Worm (Caenorhabditis elegans) whole organism, L4 larva: ENCODE data around the gene egl-46.
A peak's percentile ranks its signal among the peaks of the same experiment; 100 is the strongest.

Experiments
- D1046.2 ChIP-seq: fragments of 200-800 bp; sonication (Bioruptor generic); IDR thresholded peaks from 2 replicates; pipeline ENCODE4 v1.3.6; 2022; ENCODE audit warnings: missing genetic modification characterization, missing compliant biosample characterization
- F10B5.3 ChIP-seq: sonication (generic microtip); optimal IDR thresholded peaks from 2 replicates; lab custom pipeline; 2016; ENCODE audit warnings: mild to moderate bottlenecking, missing genetic modification characterization, missing compliant biosample characterization
- F37D6.2 ChIP-seq: sonication (generic microtip); optimal IDR thresholded peaks from 2 replicates; lab custom pipeline; 2016; ENCODE audit warnings: mild to moderate bottlenecking, missing genetic modification characterization, missing compliant biosample characterization
- F44E2.7 ChIP-seq: fragments of 200-800 bp; sonication (Bioruptor generic); IDR thresholded peaks from 2 replicates; pipeline ENCODE4 v2.1.2; 2022; ENCODE audit warnings: missing genetic modification characterization, missing compliant biosample characterization
- F49E8.2 ChIP-seq: sonication (generic microtip); optimal IDR thresholded peaks from 2 replicates; lab custom pipeline; 2016; ENCODE audit warnings: missing compliant biosample characterization, mild to moderate bottlenecking, missing genetic modification characterization, borderline replicate concordance
- Y5F2A.4 ChIP-seq: fragments of 200-800 bp; sonication (Bioruptor generic); optimal IDR thresholded peaks from 2 replicates; lab custom pipeline; 2018; ENCODE audit warnings: mild to moderate bottlenecking, missing genetic modification characterization, missing compliant biosample characterization
- ZK337.2 ChIP-seq: fragments of 200-800 bp; sonication (Bioruptor generic); IDR thresholded peaks from 2 replicates; pipeline ENCODE4 v1.3.6; 2022; ENCODE audit warnings: missing genetic modification reagents, missing genetic modification characterization, missing compliant biosample characterization
- ZK546.5 ChIP-seq, 2 experiments: sonication (generic microtip); optimal IDR thresholded peaks; 2 replicates each; lab custom pipeline; 2017; ENCODE audit warnings: missing biosample characterization in 2 of 2, missing genetic modification characterization in 2 of 2
- ama-1 ChIP-seq: fragments of 150-350 bp; optimal IDR thresholded peaks from 2 replicates; lab custom pipeline; 2014; ENCODE audit warnings: inconsistent platforms, mixed read lengths
- attf-4 ChIP-seq: sonication (generic microtip); optimal IDR thresholded peaks from 3 replicates; lab custom pipeline; 2017; ENCODE audit warnings: missing biosample characterization, missing genetic modification characterization
- ceh-20 ChIP-seq: fragments of 200-800 bp; sonication (Bioruptor generic); IDR thresholded peaks from 2 replicates; pipeline ENCODE4 v1.3.6; 2022; ENCODE audit warnings: missing genetic modification reagents, missing genetic modification characterization, missing compliant biosample characterization
- ceh-28 ChIP-seq: fragments of 150-350 bp; optimal IDR thresholded peaks from 2 replicates; lab custom pipeline; 2014; ENCODE audit warnings: missing biosample characterization, missing genetic modification reagents, missing genetic modification characterization
- ceh-32 ChIP-seq: sonication (generic microtip); optimal IDR thresholded peaks from 2 replicates; lab custom pipeline; 2016; ENCODE audit warnings: mild to moderate bottlenecking, missing genetic modification characterization, missing compliant biosample characterization; ENCODE audit not compliant: poor library complexity
- ceh-82 ChIP-seq: sonication (generic microtip); optimal IDR thresholded peaks from 2 replicates; lab custom pipeline; 2017; ENCODE audit warnings: missing biosample characterization, missing genetic modification characterization
- ces-1 ChIP-seq: fragments of 150-350 bp; sonication (generic microtip); optimal IDR thresholded peaks from 4 replicates; lab custom pipeline; 2014; ENCODE audit warnings: missing biosample characterization, missing genetic modification reagents, missing genetic modification characterization
- daf-16 ChIP-seq, 3 experiments: sonication (generic microtip); optimal IDR thresholded peaks; 2 replicates each; lab custom pipeline; 2016 to 2017; ENCODE audit warnings: missing genetic modification characterization in 3 of 3, missing genetic modification reagents in 3 of 3, mild to moderate bottlenecking in 2 of 3, missing compliant biosample characterization in 2 of 3, missing biosample characterization in 1 of 3, moderate library complexity in 1 of 3
- dmd-6 ChIP-seq: fragments of 200-800 bp; sonication (Bioruptor generic); IDR thresholded peaks from 2 replicates; pipeline ENCODE4 v1.3.6; 2022; ENCODE audit warnings: missing genetic modification reagents, missing genetic modification characterization, missing compliant biosample characterization
- dmd-9 ChIP-seq: fragments of 200-800 bp; sonication (Bioruptor generic); IDR thresholded peaks from 2 replicates; pipeline ENCODE4 v1.3.6; 2022; ENCODE audit warnings: missing genetic modification reagents, missing genetic modification characterization, missing compliant biosample characterization
- egl-43 ChIP-seq: fragments of 200-800 bp; sonication (Bioruptor generic); IDR thresholded peaks from 2 replicates; pipeline ENCODE4 v1.3.6; 2022; ENCODE audit warnings: missing genetic modification reagents, missing genetic modification characterization, missing compliant biosample characterization
- gei-8 ChIP-seq: fragments of 200-800 bp; sonication (Bioruptor generic); optimal IDR thresholded peaks from 2 replicates; lab custom pipeline; 2018; ENCODE audit warnings: mild to moderate bottlenecking, missing genetic modification characterization, missing compliant biosample characterization
- hlh-11 ChIP-seq: fragments of 200-800 bp; sonication (Bioruptor generic); optimal IDR thresholded peaks from 2 replicates; lab custom pipeline; 2018; ENCODE audit warnings: mild to moderate bottlenecking, missing genetic modification characterization, missing compliant biosample characterization
- hlh-30 ChIP-seq: sonication (generic microtip); optimal IDR thresholded peaks from 2 replicates; lab custom pipeline; 2017; ENCODE audit warnings: antibody characterized with exemption, mild to moderate bottlenecking, missing genetic modification characterization, missing compliant biosample characterization; ENCODE audit not compliant: insufficient read depth
- hmg-1.1 ChIP-seq: fragments of 200-800 bp; sonication (Bioruptor generic); IDR thresholded peaks from 2 replicates; pipeline ENCODE4 v1.3.6; 2022; ENCODE audit warnings: missing genetic modification reagents, missing genetic modification characterization, missing compliant biosample characterization
- lim-7 ChIP-seq: fragments of 200-800 bp; sonication (Bioruptor generic); IDR thresholded peaks from 2 replicates; pipeline ENCODE4 v1.3.6; 2022; ENCODE audit warnings: missing genetic modification characterization, missing compliant biosample characterization
- lin-13 ChIP-seq: fragments of 150-350 bp; optimal IDR thresholded peaks from 2 replicates; lab custom pipeline; 2014; ENCODE audit warnings: missing biosample characterization, missing genetic modification reagents, missing genetic modification characterization
- lin-29 ChIP-seq: fragments of 200-800 bp; sonication (Bioruptor generic); IDR thresholded peaks from 2 replicates; pipeline ENCODE4 v1.3.6; 2022; ENCODE audit warnings: missing genetic modification reagents, missing genetic modification characterization, missing compliant biosample characterization
- lin-38 ChIP-seq: fragments of 200-800 bp; sonication (Bioruptor generic); IDR thresholded peaks from 2 replicates; pipeline ENCODE4 v1.3.6; 2022; ENCODE audit warnings: missing genetic modification reagents, missing genetic modification characterization, missing compliant biosample characterization
- lin-39 ChIP-seq: fragments of 150-350 bp; optimal IDR thresholded peaks from 2 replicates; lab custom pipeline; 2014; ENCODE audit warnings: missing biosample characterization, missing genetic modification reagents, missing genetic modification characterization
- lir-3 ChIP-seq: sonication (generic microtip); optimal IDR thresholded peaks from 2 replicates; lab custom pipeline; 2016; ENCODE audit warnings: mild to moderate bottlenecking, missing genetic modification characterization, missing compliant biosample characterization
- mep-1 ChIP-seq: fragments of 150-350 bp; sonication (generic microtip); optimal IDR thresholded peaks from 3 replicates; lab custom pipeline; 2014; ENCODE audit warnings: missing biosample characterization, missing genetic modification characterization
- mes-2 ChIP-seq: sonication (generic microtip); optimal IDR thresholded peaks from 2 replicates; lab custom pipeline; 2016; ENCODE audit warnings: missing genotype, mild to moderate bottlenecking, missing genetic modification characterization, missing compliant biosample characterization; ENCODE audit not compliant: poor library complexity, severe bottlenecking
- mxl-3 ChIP-seq: fragments of 200-800 bp; sonication (Bioruptor generic); optimal IDR thresholded peaks from 2 replicates; lab custom pipeline; 2018; ENCODE audit warnings: mild to moderate bottlenecking, missing genetic modification characterization, missing compliant biosample characterization
- nhr-10 ChIP-seq: fragments of 150-350 bp; optimal IDR thresholded peaks from 2 replicates; lab custom pipeline; 2014; ENCODE audit warnings: missing biosample characterization, missing genetic modification characterization
- nhr-102 ChIP-seq: sonication (generic microtip); optimal IDR thresholded peaks from 2 replicates; lab custom pipeline; 2016; ENCODE audit warnings: mild to moderate bottlenecking, missing genetic modification characterization, moderate library complexity, missing compliant biosample characterization
- nhr-11 ChIP-seq: fragments of 150-350 bp; optimal IDR thresholded peaks from 2 replicates; lab custom pipeline; 2014; ENCODE audit warnings: missing biosample characterization, missing genetic modification characterization
- nhr-237 ChIP-seq: sonication (generic microtip); optimal IDR thresholded peaks from 2 replicates; lab custom pipeline; 2017; ENCODE audit warnings: missing biosample characterization, missing genetic modification characterization
- nhr-28 ChIP-seq: fragments of 150-350 bp; optimal IDR thresholded peaks from 2 replicates; lab custom pipeline; 2014; ENCODE audit warnings: missing biosample characterization, missing genetic modification characterization
- nhr-41 ChIP-seq: fragments of 200-800 bp; sonication (Bioruptor generic); IDR thresholded peaks from 2 replicates; pipeline ENCODE4 v1.3.6; 2022; ENCODE audit warnings: missing genetic modification reagents, missing genetic modification characterization, missing compliant biosample characterization
- nhr-42 ChIP-seq: fragments of 200-800 bp; sonication (Bioruptor generic); IDR thresholded peaks from 2 replicates; pipeline ENCODE4 v1.3.6; 2022; ENCODE audit warnings: missing genetic modification characterization, missing compliant biosample characterization
- nhr-48 ChIP-seq: sonication (generic microtip); optimal IDR thresholded peaks from 2 replicates; lab custom pipeline; 2016; ENCODE audit warnings: mild to moderate bottlenecking, missing genetic modification characterization, missing compliant biosample characterization
- nhr-6 ChIP-seq: fragments of 150-350 bp; optimal IDR thresholded peaks from 2 replicates; lab custom pipeline; 2014; ENCODE audit warnings: missing biosample characterization, missing genetic modification characterization
- nhr-76 ChIP-seq: fragments of 150-350 bp; optimal IDR thresholded peaks from 2 replicates; lab custom pipeline; 2014; ENCODE audit warnings: missing biosample characterization, missing genetic modification characterization
- nhr-77 ChIP-seq: fragments of 150-350 bp; optimal IDR thresholded peaks from 2 replicates; lab custom pipeline; 2014; ENCODE audit warnings: missing biosample characterization, missing genetic modification characterization
- php-3 ChIP-seq: fragments of 200-800 bp; sonication (Bioruptor generic); IDR thresholded peaks from 2 replicates; pipeline ENCODE4 v1.3.6; 2022; ENCODE audit warnings: missing genetic modification reagents, missing genetic modification characterization, missing compliant biosample characterization
- rbr-2 ChIP-seq: sonication (generic microtip); optimal IDR thresholded peaks from 2 replicates; lab custom pipeline; 2016; ENCODE audit warnings: missing genotype, missing genetic modification characterization, missing compliant biosample characterization
- sdz-12 ChIP-seq: fragments of 200-800 bp; sonication (Bioruptor generic); optimal IDR thresholded peaks from 2 replicates; lab custom pipeline; 2018; ENCODE audit warnings: mild to moderate bottlenecking, missing genetic modification characterization, missing compliant biosample characterization
- snpc-1.2 ChIP-seq: fragments of 200-800 bp; sonication (Bioruptor generic); IDR thresholded peaks from 2 replicates; pipeline ENCODE4 v1.3.6; 2022; ENCODE audit warnings: missing genetic modification reagents, missing genetic modification characterization, missing compliant biosample characterization
- spr-1 ChIP-seq: sonication (generic microtip); optimal IDR thresholded peaks from 2 replicates; lab custom pipeline; 2016; ENCODE audit warnings: mild to moderate bottlenecking, missing genetic modification characterization, missing compliant biosample characterization
- spr-3 ChIP-seq: fragments of 200-800 bp; sonication (Bioruptor generic); optimal IDR thresholded peaks from 2 replicates; lab custom pipeline; 2018; ENCODE audit warnings: mild to moderate bottlenecking, missing genetic modification characterization, missing compliant biosample characterization
- vab-7 ChIP-seq: fragments of 200-800 bp; sonication (Bioruptor generic); IDR thresholded peaks from 2 replicates; pipeline ENCODE4 v1.3.6; 2022; ENCODE audit warnings: missing genetic modification reagents, missing genetic modification characterization, missing compliant biosample characterization
- zfp-3 ChIP-seq: fragments of 200-800 bp; sonication (Bioruptor generic); conservative IDR thresholded peaks from 2 replicates; pipeline ENCODE4 v1.3.6; 2022; ENCODE audit warnings: missing genetic modification reagents, missing genetic modification characterization, missing compliant biosample characterization

Gene egl-46

DNA sequence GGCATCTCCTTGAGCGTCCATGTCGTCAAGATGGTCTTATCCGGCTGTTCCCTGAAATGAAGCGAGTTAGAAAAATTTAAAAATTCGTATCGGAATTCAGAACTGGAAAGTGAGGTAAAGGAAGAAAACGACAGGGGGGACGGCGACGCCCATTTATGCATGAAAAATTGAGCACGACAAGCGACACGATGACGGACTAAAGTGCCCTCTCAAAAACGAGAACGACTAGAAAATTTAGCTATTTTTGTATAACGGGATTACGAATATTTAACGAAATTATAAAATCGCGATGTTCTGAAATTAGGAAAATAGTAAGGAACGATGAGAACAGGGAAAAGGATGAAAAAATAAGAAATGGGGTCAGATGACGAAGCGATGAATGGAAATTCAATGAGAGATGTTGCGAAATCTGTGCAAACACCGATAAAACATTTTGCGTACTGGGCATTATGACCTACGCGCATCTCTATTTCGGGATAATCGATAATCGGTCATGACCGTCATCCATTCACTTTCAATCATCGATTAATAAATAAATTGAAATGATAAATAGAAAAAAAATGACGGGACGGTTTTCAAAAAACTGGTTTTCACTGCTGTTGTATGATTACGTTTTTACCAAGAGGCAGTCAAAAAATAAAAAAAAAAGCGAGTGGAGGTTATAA, 24.8 kb downstream of the egl-46 start, which contains the start of gene snb-1:
Gene snb-1, minus strand, starts transcription at position 51 of the 665 bp plus-strand sequence.
- TF ChIP-seq spr-1 (tag; lab: Kevin White, UChicago) (no peak), hmg-1.1 (GFP tag; lab: Robert Waterston, UW) (peak; percentile 39), F49E8.2 (tag; lab: Kevin White, UChicago) (no peak), nhr-28 (tag; lab: Kevin White, UChicago) (peak; percentile 70), dmd-6 (GFP tag; lab: Robert Waterston, UW) (peak; percentile 23; the same call in 1 of the 2 replicates), F10B5.3 (tag; lab: Kevin White, UChicago) (no peak), nhr-6 (tag; lab: Kevin White, UChicago) (peak; percentile 34), spr-3 (GFP tag; lab: Kevin White, UChicago) (no peak), ZK546.5 (tag; optimal IDR thresholded peaks at IDR 0.05; lab: Kevin White, UChicago) (no peak), nhr-77 (no peak), snpc-1.2 (no peak), nhr-102 (tag; lab: Kevin White, UChicago) (peak; percentile 5), ceh-32 (tag; lab: Kevin White, UChicago) (no peak), lim-7 (GFP tag; lab: Robert Waterston, UW) (no peak), lin-29 (GFP tag; lab: Robert Waterston, UW) (no peak), nhr-11 (tag; lab: Kevin White, UChicago) (peak; percentile 22), attf-4 (no peak), vab-7 (GFP tag; lab: Robert Waterston, UW) (no peak), zfp-3 (no peak), lir-3 (tag; lab: Kevin White, UChicago) (no peak), lin-38 (GFP tag; lab: Robert Waterston, UW) (no peak), sdz-12 (GFP tag; lab: Kevin White, UChicago) (no peak), ceh-20 (no peak), nhr-42 (no peak), ces-1 (GFP tag; lab: Kevin White, UChicago) (no peak), ceh-28 (peak; percentile 79), lin-13 (GFP tag; lab: Kevin White, UChicago) (peak; percentile 69), egl-43 (GFP tag; lab: Robert Waterston, UW) (no peak), hlh-11 (tag; lab: Kevin White, UChicago) (peak; percentile 71), nhr-10 (no peak), ceh-82 (tag; lab: Kevin White, UChicago) (no peak), D1046.2 (GFP tag; lab: Robert Waterston, UW) (no peak), dmd-9 (no peak), daf-16 (GFP tag; optimal IDR thresholded peaks at IDR 0.05; lab: Kevin White, UChicago) (no peak), daf-16 (tag; optimal IDR thresholded peaks at IDR 0.05; lab: Kevin White, UChicago) (peak; percentile 44), hlh-30 (tag; lab: Kevin White, UChicago) (peak; percentile 93), ama-1 (lab: Kevin White, UChicago) (peak; percentile 40), php-3 (GFP tag; lab: Robert Waterston, UW) (no peak), Y5F2A.4 (no peak), mxl-3 (peak; percentile 24), mep-1 (tag; lab: Kevin White, UChicago) (peak; percentile 69), nhr-41 (no peak), nhr-237 (no peak), ZK337.2 (GFP tag; lab: Robert Waterston, UW) (no peak), rbr-2 (tag; lab: Kevin White, UChicago) (peak; percentile 26), nhr-48 (tag; lab: Kevin White, UChicago) (peak; percentile 38), lin-39 (tag; lab: Kevin White, UChicago) (no peak), F37D6.2 (tag; lab: Kevin White, UChicago) (peak; percentile 11), mes-2 (tag; lab: Kevin White, UChicago) (peak; percentile 70), gei-8 (GFP tag; lab: Kevin White, UChicago) (no peak), nhr-76 (tag; lab: Kevin White, UChicago) (no peak), F44E2.7 (GFP tag; lab: Robert Waterston, UW) (no peak)
